Fruit fly (Drosophila melanogaster) whole organism, embryonic: ENCODE measurements around the gene GstD11.

Source experiments
- B-H2 ChIP-seq: fragments of 200-800 bp; sonication (Bioruptor generic); optimal IDR thresholded peaks from 2 replicates; lab custom pipeline; 2018; ENCODE audit warnings: missing biosample characterization, mild to moderate bottlenecking, missing genetic modification characterization
- Bteb2 ChIP-seq: fragments of 200-800 bp; sonication (Bioruptor generic); optimal IDR thresholded peaks from 2 replicates; lab custom pipeline; 2016; ENCODE audit warnings: missing biosample characterization, missing genetic modification characterization
- CG10431 ChIP-seq: fragments of 200-800 bp; sonication (Bioruptor generic); optimal IDR thresholded peaks from 3 replicates; lab custom pipeline; 2018; ENCODE audit warnings: missing biosample characterization, mild to moderate bottlenecking, missing genetic modification characterization
- CG11247 ChIP-seq: fragments of 200-800 bp; sonication (Bioruptor generic); IDR thresholded peaks from 2 replicates; pipeline ENCODE4 v1.3.6; 2022; ENCODE audit warnings: missing biosample characterization, missing genetic modification characterization
- CG11560 ChIP-seq: fragments of 200-800 bp; sonication (Bioruptor generic); IDR thresholded peaks from 3 replicates; pipeline ENCODE4 v1.3.6; 2022; ENCODE audit warnings: missing biosample characterization, missing genetic modification characterization
- CG12155 ChIP-seq: fragments of 200-800 bp; sonication (Bioruptor generic); optimal IDR thresholded peaks from 3 replicates; lab custom pipeline; 2016; ENCODE audit warnings: missing biosample characterization, missing genetic modification characterization
- CG12299 ChIP-seq: fragments of 200-800 bp; sonication (Bioruptor generic); optimal IDR thresholded peaks from 2 replicates; lab custom pipeline; 2018; ENCODE audit warnings: missing biosample characterization, mild to moderate bottlenecking, missing genetic modification characterization
- CG13424 ChIP-seq: fragments of 200-800 bp; sonication (Bioruptor generic); optimal IDR thresholded peaks from 2 replicates; lab custom pipeline; 2019; ENCODE audit warnings: missing biosample characterization, mild to moderate bottlenecking, missing genetic modification characterization, moderate library complexity
- CG1529 ChIP-seq: fragments of 200-800 bp; sonication (Bioruptor generic); optimal IDR thresholded peaks from 3 replicates; lab custom pipeline; 2018; ENCODE audit warnings: missing biosample characterization, missing genetic modification characterization
- CG16779 ChIP-seq: fragments of 200-800 bp; sonication (Bioruptor generic); IDR thresholded peaks from 2 replicates; pipeline ENCODE4 v1.3.6; 2022; ENCODE audit warnings: missing biosample characterization, missing genetic modification characterization
- CG17186 ChIP-seq: fragments of 200-800 bp; sonication (Bioruptor generic); optimal IDR thresholded peaks from 3 replicates; lab custom pipeline; 2017; ENCODE audit warnings: missing biosample characterization, missing genetic modification reagents, missing genetic modification characterization
- CG2120 ChIP-seq: fragments of 200-800 bp; sonication (Bioruptor generic); optimal IDR thresholded peaks from 3 replicates; lab custom pipeline; 2016; ENCODE audit warnings: missing biosample characterization, missing genetic modification characterization
- CG2129 ChIP-seq: fragments of 200-800 bp; sonication (Bioruptor generic); IDR thresholded peaks from 2 replicates; pipeline ENCODE4 v1.3.6; 2022; ENCODE audit warnings: missing biosample characterization, missing genetic modification characterization; ENCODE audit not compliant: partially characterized antibody
- CG2678 ChIP-seq: fragments of 200-800 bp; sonication (Bioruptor generic); optimal IDR thresholded peaks from 3 replicates; lab custom pipeline; 2019; ENCODE audit warnings: missing biosample characterization, mild to moderate bottlenecking, missing genetic modification characterization, moderate library complexity
- CG30403 ChIP-seq: fragments of 200-800 bp; sonication (Bioruptor generic); optimal IDR thresholded peaks from 3 replicates; lab custom pipeline; 2016; ENCODE audit warnings: missing biosample characterization, missing genetic modification characterization
- CG31441 ChIP-seq: fragments of 200-800 bp; sonication (Bioruptor generic); IDR thresholded peaks from 2 replicates; pipeline ENCODE4 v1.3.6; 2022; ENCODE audit warnings: missing biosample characterization, missing genetic modification characterization
- CG3726 ChIP-seq: fragments of 200-800 bp; sonication (Bioruptor generic); IDR thresholded peaks from 3 replicates; pipeline ENCODE4, ENCODE4 v1.3.6; 2022; ENCODE audit warnings: missing biosample characterization, missing genetic modification characterization
- CG4424 ChIP-seq: fragments of 200-800 bp; sonication (Bioruptor generic); optimal IDR thresholded peaks from 3 replicates; lab custom pipeline; 2016; ENCODE audit warnings: missing biosample characterization, missing genetic modification characterization
- CG4730 ChIP-seq: fragments of 200-800 bp; sonication (Bioruptor generic); IDR thresholded peaks from 2 replicates; pipeline ENCODE4 v1.3.6; 2022; ENCODE audit warnings: missing biosample characterization, missing genetic modification characterization
- CG6175 ChIP-seq: fragments of 200-800 bp; sonication (Bioruptor generic); IDR thresholded peaks from 3 replicates; pipeline ENCODE4 v1.3.6; 2022; ENCODE audit warnings: missing biosample characterization, missing genetic modification characterization
- CG7271 ChIP-seq: fragments of 200-800 bp; sonication (Bioruptor generic); optimal IDR thresholded peaks from 2 replicates; lab custom pipeline; 2018; ENCODE audit warnings: missing biosample characterization, mild to moderate bottlenecking, missing genetic modification characterization, moderate library complexity
- CG8944 ChIP-seq: fragments of 200-800 bp; sonication (Bioruptor generic); optimal IDR thresholded peaks from 3 replicates; lab custom pipeline; 2016; ENCODE audit warnings: missing biosample characterization, missing genetic modification characterization
- CG9609 ChIP-seq: fragments of 200-800 bp; sonication (Bioruptor generic); optimal IDR thresholded peaks from 3 replicates; lab custom pipeline; 2016; ENCODE audit warnings: missing biosample characterization, missing genetic modification characterization
- CG9797 ChIP-seq: fragments of 200-800 bp; sonication (Bioruptor generic); optimal IDR thresholded peaks from 3 replicates; lab custom pipeline; 2018; ENCODE audit warnings: missing biosample characterization, mild to moderate bottlenecking, missing genetic modification characterization
- Fer2 ChIP-seq: fragments of 200-800 bp; sonication (Bioruptor generic); optimal IDR thresholded peaks from 2 replicates; lab custom pipeline; 2018; ENCODE audit warnings: missing biosample characterization, mild to moderate bottlenecking, missing genetic modification characterization, moderate library complexity
- Gsc ChIP-seq: fragments of 200-800 bp; sonication (Bioruptor generic); IDR thresholded peaks from 2 replicates; pipeline ENCODE4 v1.3.6; 2022; ENCODE audit warnings: missing biosample characterization, missing genetic modification characterization
- Lim3 ChIP-seq: fragments of 200-800 bp; sonication (Bioruptor generic); IDR thresholded peaks from 2 replicates; pipeline ENCODE4 v1.3.6; 2022; ENCODE audit warnings: missing biosample characterization, missing genetic modification characterization
- Lpt ChIP-seq: fragments of >200 bp; optimal IDR thresholded peaks from 2 replicates; lab custom pipeline; 2018; ENCODE audit warnings: missing biosample characterization, missing genetic modification characterization
- Meics ChIP-seq: fragments of 200-800 bp; sonication (Bioruptor generic); optimal IDR thresholded peaks from 2 replicates; lab custom pipeline; 2017; ENCODE audit warnings: missing biosample characterization, mild to moderate bottlenecking, missing genetic modification characterization
- Mrtf ChIP-seq: fragments of 200-800 bp; sonication (Bioruptor generic); IDR thresholded peaks from 3 replicates; pipeline ENCODE4 v1.3.6; 2022; ENCODE audit warnings: missing biosample characterization, missing genetic modification characterization
- Opbp ChIP-seq: fragments of 200-800 bp; sonication (Bioruptor generic); IDR thresholded peaks from 3 replicates; pipeline ENCODE4 v1.3.6; 2022; ENCODE audit warnings: missing biosample characterization, missing genetic modification characterization; ENCODE audit not compliant: partially characterized antibody
- Side ChIP-seq: fragments of 200-800 bp; sonication (Bioruptor generic); optimal IDR thresholded peaks from 2 replicates; lab custom pipeline; 2016; ENCODE audit warnings: missing biosample characterization, missing genetic modification characterization
- Xrp1 ChIP-seq: fragments of 200-800 bp; sonication (Bioruptor generic); IDR thresholded peaks from 2 replicates; pipeline ENCODE4 v1.3.6; 2022; ENCODE audit warnings: missing biosample characterization, missing genetic modification characterization
- aop ChIP-seq: fragments of 200-800 bp; sonication (Bioruptor generic); IDR thresholded peaks from 2 replicates; pipeline ENCODE4 v1.3.6; 2022; ENCODE audit warnings: missing biosample characterization, missing genetic modification characterization
- ato ChIP-seq: fragments of 200-800 bp; sonication (Bioruptor generic); IDR thresholded peaks from 2 replicates; pipeline ENCODE4 v1.3.6; 2022; ENCODE audit warnings: missing biosample characterization, missing genetic modification characterization; ENCODE audit not compliant: partially characterized antibody
- bsh ChIP-seq, 2 experiments: fragments of 200-800 bp; sonication (Bioruptor generic); optimal IDR thresholded peaks; 2 replicates each; lab custom pipeline; 2017 to 2018; ENCODE audit warnings: mild to moderate bottlenecking in 2 of 2, missing biosample characterization in 2 of 2, missing genetic modification characterization in 2 of 2, moderate library complexity in 1 of 2
- dati ChIP-seq: fragments of 200-800 bp; sonication (Bioruptor generic); IDR thresholded peaks from 2 replicates; pipeline ENCODE4 v1.3.6; 2022; ENCODE audit warnings: missing biosample characterization, missing genetic modification characterization
- dpn ChIP-seq, 2 experiments: fragments of 200-800 bp; sonication (Bioruptor generic); optimal IDR thresholded peaks; 3 replicates each; lab custom pipeline; 2016; ENCODE audit warnings: missing biosample characterization in 2 of 2, missing genetic modification characterization in 2 of 2
- lbe ChIP-seq: fragments of 200-800 bp; sonication (Bioruptor generic); optimal IDR thresholded peaks from 2 replicates; lab custom pipeline; 2016; ENCODE audit warnings: missing biosample characterization, mild to moderate bottlenecking, missing genetic modification characterization
- luna ChIP-seq: fragments of 200-800 bp; sonication (Bioruptor generic); optimal IDR thresholded peaks from 2 replicates; lab custom pipeline; 2016; ENCODE audit warnings: missing biosample characterization, missing genetic modification characterization
- maf-S ChIP-seq: fragments of 200-800 bp; sonication (Bioruptor generic); optimal IDR thresholded peaks from 2 replicates; lab custom pipeline; 2016; ENCODE audit warnings: missing biosample characterization, missing genetic modification characterization
- mirr ChIP-seq: fragments of 200-800 bp; sonication (Bioruptor generic); optimal IDR thresholded peaks from 3 replicates; lab custom pipeline; 2018; ENCODE audit warnings: missing biosample characterization, mild to moderate bottlenecking, missing genetic modification characterization
- onecut ChIP-seq: fragments of 200-800 bp; sonication (Bioruptor generic); IDR thresholded peaks from 2 replicates; pipeline ENCODE4 v1.3.6; 2022; ENCODE audit warnings: missing biosample characterization, missing genetic modification characterization
- pzg ChIP-seq: fragments of 200-800 bp; sonication (Bioruptor generic); optimal IDR thresholded peaks from 3 replicates; lab custom pipeline; 2018; ENCODE audit warnings: missing biosample characterization, mild to moderate bottlenecking, missing genetic modification characterization, moderate library complexity
- sd ChIP-seq: fragments of 200-800 bp; sonication (Bioruptor generic); optimal IDR thresholded peaks from 3 replicates; lab custom pipeline; 2018; ENCODE audit warnings: missing biosample characterization, mild to moderate bottlenecking, missing genetic modification characterization, moderate library complexity
- shn ChIP-seq: fragments of 200-800 bp; sonication (Bioruptor generic); optimal IDR thresholded peaks from 3 replicates; lab custom pipeline; 2016; ENCODE audit warnings: missing biosample characterization, missing genetic modification characterization
- sima ChIP-seq: fragments of 200-800 bp; sonication (Bioruptor generic); optimal IDR thresholded peaks from 2 replicates; lab custom pipeline; 2016; ENCODE audit warnings: missing biosample characterization, missing genetic modification characterization
- sisA ChIP-seq: fragments of 200-800 bp; sonication (Bioruptor generic); IDR thresholded peaks from 2 replicates; pipeline ENCODE4 v1.3.6; 2022; ENCODE audit warnings: missing biosample characterization, missing genetic modification characterization
- trem ChIP-seq: fragments of 200-800 bp; optimal IDR thresholded peaks from 3 replicates; lab custom pipeline; 2019; ENCODE audit warnings: missing biosample characterization, mild to moderate bottlenecking, missing genetic modification characterization, moderate library complexity
- vfl ChIP-seq: fragments of 200-800 bp; sonication (Bioruptor generic); optimal IDR thresholded peaks from 2 replicates; lab custom pipeline; 2016; ENCODE audit warnings: missing biosample characterization, missing genetic modification characterization
- vvl ChIP-seq: fragments of 200-800 bp; sonication (Bioruptor generic); IDR thresholded peaks from 2 replicates; pipeline ENCODE4 v1.3.6; 2022; ENCODE audit warnings: missing biosample characterization, missing genetic modification characterization
- wek ChIP-seq: fragments of 200-800 bp; sonication (Bioruptor generic); optimal IDR thresholded peaks from 3 replicates; lab custom pipeline; 2018; ENCODE audit warnings: missing biosample characterization, mild to moderate bottlenecking, missing genetic modification characterization, moderate library complexity

The GstD11 gene

DNA sequence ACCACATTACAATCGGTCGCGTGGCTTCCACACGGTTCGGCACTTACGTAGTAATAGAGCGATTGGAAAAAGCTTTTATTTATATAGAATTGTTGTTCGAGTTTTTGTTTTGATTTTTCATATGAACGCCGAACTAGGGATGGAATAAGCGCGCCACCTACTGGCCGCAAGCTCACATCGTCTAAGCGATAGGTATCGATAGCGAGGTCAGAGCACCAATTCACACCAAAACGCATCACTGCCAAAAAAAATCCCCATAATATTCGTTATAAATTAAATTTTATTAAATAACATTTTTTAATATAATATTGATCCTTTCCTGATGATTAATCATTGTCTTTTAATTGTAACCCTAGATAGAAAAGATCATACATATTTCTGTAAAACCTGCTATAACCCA lies 32.6 kb upstream of the GstD11 start, which contains the start of gene CG10038 (continued):
- no peak for TF ChIP-seq CG8944
- TF ChIP-seq luna (GFP tag; lab: Kevin White, UChicago), result no peak
- no peak for TF ChIP-seq CG3726 (GFP tag; lab: Robert Waterston, UW)
- TF ChIP-seq CG17186 (GFP tag; lab: Kevin White, UChicago), result peak; percentile 35
- TF ChIP-seq CG2120, result peak; percentile 57
- peak; percentile 87 for TF ChIP-seq ato (GFP tag; lab: Robert Waterston, UW)
- no peak for TF ChIP-seq CG10431
- peak; percentile 29 to 58 for TF ChIP-seq dpn (GFP tag; optimal IDR thresholded peaks at IDR 0.05; lab: Kevin White, UChicago)
- no peak for TF ChIP-seq CG12299 (tag; lab: Kevin White, UChicago)
- no peak for TF ChIP-seq Bteb2 (GFP tag; lab: Kevin White, UChicago)
- peak; percentile 37 for TF ChIP-seq lbe
- TF ChIP-seq CG9609, result no peak
- TF ChIP-seq CG31441 (GFP tag; lab: Robert Waterston, UW), result peak; percentile 43; the same call in 1 of the 2 replicates
- TF ChIP-seq shn (GFP tag; lab: Kevin White, UChicago), result no peak
- no peak; the same call in 1 of the 2 replicates for TF ChIP-seq sisA
- no peak for TF ChIP-seq Lpt (GFP tag; lab: Kevin White, UChicago)
- peak; percentile 28; the same call in 1 of the 2 replicates for TF ChIP-seq Xrp1 (GFP tag; lab: Robert Waterston, UW)
- TF ChIP-seq trem (tag; lab: Kevin White, UChicago), result peak; percentile 55
- no peak for TF ChIP-seq sd
- TF ChIP-seq bsh (GFP tag; optimal IDR thresholded peaks at IDR 0.05; lab: Kevin White, UChicago), result peak in 1 of 2 experiments; percentile 31
- TF ChIP-seq Meics (GFP tag; lab: Kevin White, UChicago), result peak; percentile 35
- TF ChIP-seq CG2678 (tag; lab: Kevin White, UChicago), result no peak
- no peak; the same call in 2 of the 3 replicates for TF ChIP-seq CG11560 (tag; lab: Robert Waterston, UW)
- TF ChIP-seq CG1529 (GFP tag; lab: Kevin White, UChicago), result no peak
- no peak for TF ChIP-seq B-H2 (GFP tag; lab: Kevin White, UChicago)
- peak; percentile 41 for TF ChIP-seq CG13424 (tag; lab: Kevin White, UChicago)
- no peak for TF ChIP-seq Gsc
- no peak for TF ChIP-seq CG7271 (tag; lab: Kevin White, UChicago)
- TF ChIP-seq CG16779, result no peak
- no peak for TF ChIP-seq dati (GFP tag; lab: Robert Waterston, UW)
- TF ChIP-seq vvl (GFP tag; lab: Robert Waterston, UW), result peak; percentile 55; the same call in 1 of the 2 replicates
- TF ChIP-seq CG4730 (GFP tag; lab: Robert Waterston, UW), result no peak
- 0 out of 3 replicates have a peak, but pooled peaks have one; percentile 28 for TF ChIP-seq Mrtf (GFP tag; lab: Robert Waterston, UW)
- peak; percentile 55 for TF ChIP-seq CG9797 (GFP tag; lab: Kevin White, UChicago)
- peak; percentile 63 for TF ChIP-seq CG30403 (GFP tag; lab: Kevin White, UChicago)
- peak; percentile 77 for TF ChIP-seq CG2129 (GFP tag; lab: Robert Waterston, UW)
- TF ChIP-seq vfl, result no peak
- no peak for TF ChIP-seq mirr (GFP tag; lab: Kevin White, UChicago)
- peak; percentile 22; the same call in 1 of the 2 replicates for TF ChIP-seq CG11247 (GFP tag; lab: Robert Waterston, UW)
- TF ChIP-seq onecut (GFP tag; lab: Robert Waterston, UW), result no peak
- peak; percentile 6 for TF ChIP-seq maf-S
- peak; percentile 15 for TF ChIP-seq Side (GFP tag; lab: Kevin White, UChicago)
- TF ChIP-seq Lim3, result no peak
- TF ChIP-seq Fer2, result no peak
- peak; percentile 36 for TF ChIP-seq CG4424 (GFP tag; lab: Kevin White, UChicago)
- peak; percentile 81 for TF ChIP-seq pzg (GFP tag; lab: Kevin White, UChicago)
- peak; percentile 31 for TF ChIP-seq wek (GFP tag; lab: Kevin White, UChicago)
- TF ChIP-seq CG6175 (GFP tag; lab: Robert Waterston, UW), result no peak
- TF ChIP-seq Opbp, result peak; percentile 98
- TF ChIP-seq aop (GFP tag; lab: Robert Waterston, UW), result no peak
- TF ChIP-seq CG12155, result peak; percentile 12
- no peak for TF ChIP-seq sima (GFP tag; lab: Kevin White, UChicago)
